Worm (Caenorhabditis elegans) whole organism, early embryonic: ENCODE measurements around the gene msp-49.

Source experiments
- F13C5.2 ChIP-seq: sonication (generic microtip); optimal IDR thresholded peaks from 2 replicates; lab custom pipeline; 2017; ENCODE audit warnings: mild to moderate bottlenecking, missing genetic modification characterization, inconsistent platforms, missing compliant biosample characterization
- aly-1 ChIP-seq: sonication (generic microtip); optimal IDR thresholded peaks from 2 replicates; lab custom pipeline; 2016; ENCODE audit warnings: missing genetic modification characterization, missing compliant biosample characterization
- ama-1 ChIP-seq: fragments of 150-350 bp; optimal IDR thresholded peaks from 2 replicates; lab custom pipeline; 2014
- ceh-13 ChIP-seq: fragments of 200-800 bp; sonication (Bioruptor generic); optimal IDR thresholded peaks from 2 replicates; lab custom pipeline; 2018; ENCODE audit warnings: mild to moderate bottlenecking, missing genetic modification characterization, missing compliant biosample characterization
- flt-1 ChIP-seq: fragments of 200-800 bp; sonication (Bioruptor generic); IDR thresholded peaks from 2 replicates; pipeline ENCODE4 v1.3.6; 2022; ENCODE audit warnings: missing genetic modification characterization, missing compliant biosample characterization
- hmbx-1 ChIP-seq: sonication (generic microtip); optimal IDR thresholded peaks from 2 replicates; lab custom pipeline; 2016; ENCODE audit warnings: mild to moderate bottlenecking, missing genetic modification characterization, missing compliant biosample characterization
- hnd-1 ChIP-seq: sonication (generic microtip); optimal IDR thresholded peaks from 2 replicates; lab custom pipeline; 2016; ENCODE audit warnings: missing genetic modification characterization, missing compliant biosample characterization
- pes-1 ChIP-seq: fragments of 200-800 bp; sonication (Bioruptor generic); IDR thresholded peaks from 2 replicates; pipeline ENCODE4 v1.3.6; 2022; ENCODE audit warnings: missing genetic modification reagents, missing genetic modification characterization, missing compliant biosample characterization
- scrt-1 ChIP-seq: fragments of 200-800 bp; sonication (Bioruptor generic); IDR thresholded peaks from 2 replicates; pipeline ENCODE4 v1.3.6; 2022; ENCODE audit warnings: missing genetic modification characterization, missing compliant biosample characterization
- sea-1 ChIP-seq: fragments of 200-800 bp; sonication (Bioruptor generic); conservative IDR thresholded peaks from 2 replicates; pipeline ENCODE4 v1.3.6; 2022; ENCODE audit warnings: missing genetic modification characterization, missing compliant biosample characterization
- tbx-11 ChIP-seq: fragments of 200-800 bp; sonication (Bioruptor generic); IDR thresholded peaks from 2 replicates; pipeline ENCODE4 v1.3.6; 2022; ENCODE audit warnings: missing genetic modification characterization, missing compliant biosample characterization
- tra-4 ChIP-seq: sonication (generic microtip); optimal IDR thresholded peaks from 2 replicates; lab custom pipeline; 2017; ENCODE audit warnings: missing genetic modification characterization, missing compliant biosample characterization

ce11 chrII:5194066-5194465 lies at the start of gene msp-49:
- no peak for TF ChIP-seq ama-1 (lab: Kevin White, UChicago)
- TF ChIP-seq hnd-1 (tag; lab: Kevin White, UChicago) = no peak
- no peak for TF ChIP-seq hmbx-1 (tag; lab: Kevin White, UChicago)
- no peak for TF ChIP-seq tra-4
- no peak for TF ChIP-seq F13C5.2 (tag; lab: Kevin White, UChicago)
- TF ChIP-seq scrt-1 (GFP tag; lab: Robert Waterston, UW) = no peak
- no peak for TF ChIP-seq sea-1 (GFP tag; lab: Robert Waterston, UW)
- no peak for TF ChIP-seq aly-1 (tag; lab: Kevin White, UChicago)
- TF ChIP-seq flt-1 = no peak
- no peak for TF ChIP-seq ceh-13 (GFP tag; lab: Kevin White, UChicago)
- TF ChIP-seq tbx-11 = no peak
- no peak for TF ChIP-seq pes-1 (GFP tag; lab: Robert Waterston, UW)
